Worm (Caenorhabditis elegans) whole organism, L3 larva: Measurements from ENCODE around the gene srlf-19.

ENCODE experiments used
- aly-2 ChIP-seq: fragments of 150-350 bp; optimal IDR thresholded peaks from 2 replicates; lab custom pipeline; 2014; ENCODE audit warnings: missing biosample characterization, missing genetic modification characterization
- nfya-1 ChIP-seq: sonication (generic microtip); optimal IDR thresholded peaks from 2 replicates; lab custom pipeline; 2017; ENCODE audit warnings: missing genetic modification characterization, mild to moderate bottlenecking, missing compliant biosample characterization, antibody characterized with exemption, moderate library complexity; ENCODE audit not compliant: insufficient read depth
- nhr-77 ChIP-seq: fragments of 150-350 bp; optimal IDR thresholded peaks from 2 replicates; lab custom pipeline; 2014; ENCODE audit warnings: missing biosample characterization, missing genetic modification characterization
- pqm-1 ChIP-seq: fragments of 150-350 bp; optimal IDR thresholded peaks from 2 replicates; lab custom pipeline; 2017; ENCODE audit warnings: missing biosample characterization, missing genetic modification characterization, inconsistent platforms
- zag-1 ChIP-seq: fragments of 150-350 bp; optimal IDR thresholded peaks from 2 replicates; lab custom pipeline; 2014; ENCODE audit warnings: missing biosample characterization, missing genetic modification characterization

DNA sequence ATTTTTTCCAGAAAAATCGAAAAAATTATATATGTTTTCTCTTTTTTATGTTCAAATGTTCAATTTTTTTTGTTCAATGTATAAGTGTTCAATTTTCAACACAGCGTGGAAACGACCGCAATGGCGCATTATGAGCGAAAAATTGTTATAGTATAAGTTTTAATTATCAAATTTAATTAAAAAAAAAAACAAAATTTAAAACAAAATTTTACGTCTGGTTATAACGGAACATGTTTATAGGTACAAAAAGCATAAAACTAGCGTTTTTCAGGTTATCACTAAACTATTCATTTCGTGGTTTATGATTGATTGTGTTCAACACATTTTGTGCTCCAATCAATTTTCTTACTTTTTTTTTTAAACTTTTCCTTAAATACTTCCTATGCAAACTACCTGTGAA lies 16.0 kb upstream of the srlf-19 start, which contains the start of gene nhr-106:
- TF ChIP-seq nfya-1 (tag; lab: Kevin White, UChicago): no peak
- TF ChIP-seq pqm-1: peak; percentile 6
- no peak for TF ChIP-seq zag-1
- no peak for TF ChIP-seq nhr-77
- no peak for TF ChIP-seq aly-2 (tag; lab: Kevin White, UChicago)
